Worm (Caenorhabditis elegans) whole organism, mixed stage, embryonic: Measurements from ENCODE around the gene col-101.

ENCODE experiments used
- ceh-43 ChIP-seq: fragments of 200-800 bp; sonication (Bioruptor generic); optimal IDR thresholded peaks from 2 replicates; lab custom pipeline; 2018; ENCODE audit warnings: mild to moderate bottlenecking, missing genetic modification characterization, moderate library complexity, missing compliant biosample characterization
- ceh-83 ChIP-seq: fragments of 200-800 bp; sonication (Bioruptor generic); optimal IDR thresholded peaks from 2 replicates; lab custom pipeline; 2018; ENCODE audit warnings: mild to moderate bottlenecking, missing genetic modification characterization, missing compliant biosample characterization
- ham-2 ChIP-seq: fragments of 200-800 bp; sonication (Bioruptor generic); optimal IDR thresholded peaks from 2 replicates; lab custom pipeline; 2018; ENCODE audit warnings: mild to moderate bottlenecking, missing genetic modification characterization, missing compliant biosample characterization
- lin-13 ChIP-seq: fragments of 150-350 bp; optimal IDR thresholded peaks from 2 replicates; lab custom pipeline; 2014; ENCODE audit warnings: missing biosample characterization, missing genetic modification characterization
- lsy-2 ChIP-seq: fragments of 150-350 bp; optimal IDR thresholded peaks from 2 replicates; lab custom pipeline; 2014; ENCODE audit warnings: missing biosample characterization, missing genetic modification characterization
- nhr-12 ChIP-seq: fragments of 150-350 bp; optimal IDR thresholded peaks from 2 replicates; lab custom pipeline; 2014; ENCODE audit warnings: missing biosample characterization, missing genetic modification characterization
- nhr-237 ChIP-seq: fragments of 150-350 bp; optimal IDR thresholded peaks from 2 replicates; lab custom pipeline; 2014; ENCODE audit warnings: missing biosample characterization, missing genetic modification characterization
- nhr-76 ChIP-seq: sonication (generic microtip); optimal IDR thresholded peaks from 2 replicates; lab custom pipeline; 2017; ENCODE audit warnings: missing biosample characterization, missing genetic modification characterization
- sem-2 ChIP-seq: fragments of 200-800 bp; sonication (Bioruptor generic); optimal IDR thresholded peaks from 2 replicates; lab custom pipeline; 2018; ENCODE audit warnings: mild to moderate bottlenecking, missing genetic modification characterization, missing compliant biosample characterization
- snpc-4 ChIP-seq: fragments of 150-350 bp; optimal IDR thresholded peaks from 2 replicates; lab custom pipeline; 2014; ENCODE audit warnings: missing biosample characterization, missing genetic modification characterization
- sptf-1 ChIP-seq: sonication (generic microtip); optimal IDR thresholded peaks from 2 replicates; lab custom pipeline; 2017; ENCODE audit warnings: mild to moderate bottlenecking, missing genetic modification characterization, moderate library complexity, missing compliant biosample characterization
- unc-39 ChIP-seq: fragments of 150-350 bp; optimal IDR thresholded peaks from 2 replicates; lab custom pipeline; 2014; ENCODE audit warnings: missing biosample characterization, missing genetic modification characterization
- unc-62 ChIP-seq: fragments of 150-350 bp; optimal IDR thresholded peaks from 2 replicates; lab custom pipeline; 2014; ENCODE audit warnings: missing biosample characterization, missing genetic modification reagents, missing genetic modification characterization
- ztf-11 ChIP-seq: fragments of 150-350 bp; optimal IDR thresholded peaks from 2 replicates; lab custom pipeline; 2014; ENCODE audit warnings: missing biosample characterization, missing genetic modification characterization

ce11 chrIV:309526-309925 is 17.3 kb downstream of the col-101 start:
- TF ChIP-seq sem-2 (GFP tag; lab: Kevin White, UChicago) (no peak), sptf-1 (no peak), nhr-76 (no peak), nhr-237 (tag; lab: Kevin White, UChicago) (no peak), unc-62 (GFP tag; lab: Kevin White, UChicago) (no peak), nhr-12 (tag; lab: Kevin White, UChicago) (no peak), snpc-4 (tag; lab: Kevin White, UChicago) (no peak), lsy-2 (tag; lab: Kevin White, UChicago) (no peak), ceh-83 (GFP tag; lab: Kevin White, UChicago) (no peak), unc-39 (tag; lab: Kevin White, UChicago) (no peak), lin-13 (tag; lab: Kevin White, UChicago) (no peak), ham-2 (GFP tag; lab: Kevin White, UChicago) (no peak), ztf-11 (tag; lab: Kevin White, UChicago) (no peak), ceh-43 (GFP tag; lab: Kevin White, UChicago) (no peak)
